Fruit fly (Drosophila melanogaster): Measurements from ENCODE around the gene CG16711.

dm6 chr3L:9688674-9689073, 15.5 kb upstream of the CG16711 start:
- TF ChIP-seq N (GFP tag; optimal IDR thresholded peaks at IDR 0.05) (no peak), psq (GFP tag; optimal IDR thresholded peaks at IDR 0.05) (no peak)
